Fruit fly (Drosophila melanogaster) whole organism, prepupa: Measurements from ENCODE around the gene CG9757.

Experiments used
- Blimp-1 ChIP-seq: fragments of 200-800 bp; sonication (Bioruptor generic); optimal IDR thresholded peaks from 3 replicates; lab custom pipeline; 2017; ENCODE audit warnings: missing biosample characterization, missing genetic modification characterization, mild to moderate bottlenecking, moderate library complexity, missing genetic modification reagents
- CG10631 ChIP-seq: fragments of 200-800 bp; sonication (Bioruptor generic); optimal IDR thresholded peaks from 2 replicates; lab custom pipeline; 2016; ENCODE audit warnings: missing biosample characterization, missing genetic modification characterization
- CG10669 ChIP-seq: fragments of 200-800 bp; sonication (Bioruptor generic); optimal IDR thresholded peaks from 3 replicates; lab custom pipeline; 2018; ENCODE audit warnings: missing biosample characterization, mild to moderate bottlenecking, missing genetic modification characterization, moderate library complexity
- CG11762 ChIP-seq: fragments of 200-800 bp; sonication (Bioruptor generic); optimal IDR thresholded peaks from 3 replicates; lab custom pipeline; 2016; ENCODE audit warnings: missing biosample characterization, missing genetic modification characterization; ENCODE audit not compliant: insufficient read depth
- CG11902 ChIP-seq: fragments of 200-800 bp; sonication (Bioruptor generic); optimal IDR thresholded peaks from 3 replicates; lab custom pipeline; 2016; ENCODE audit warnings: missing biosample characterization, missing genetic modification characterization
- CG3032 ChIP-seq: fragments of 200-800 bp; optimal IDR thresholded peaks from 2 replicates; lab custom pipeline; 2019; ENCODE audit warnings: missing biosample characterization, mild to moderate bottlenecking, missing genetic modification characterization, moderate library complexity
- CG31627 ChIP-seq: fragments of 200-800 bp; sonication (Bioruptor generic); optimal IDR thresholded peaks from 3 replicates; lab custom pipeline; 2016; ENCODE audit warnings: missing biosample characterization, missing genetic modification characterization
- CG34406 ChIP-seq: fragments of 200-800 bp; sonication (Bioruptor generic); optimal IDR thresholded peaks from 3 replicates; lab custom pipeline; 2016; ENCODE audit warnings: missing biosample characterization, missing genetic modification characterization
- CG3919 ChIP-seq: fragments of 200-800 bp; sonication (Bioruptor generic); optimal IDR thresholded peaks from 3 replicates; lab custom pipeline; 2016; ENCODE audit warnings: missing biosample characterization, missing genetic modification characterization
- CG6163 ChIP-seq: fragments of 200-800 bp; sonication (Bioruptor generic); IDR thresholded peaks from 3 replicates; pipeline ENCODE4 v1.3.6; 2022; ENCODE audit warnings: missing biosample characterization, missing genetic modification characterization
- CG6276 ChIP-seq: fragments of 200-800 bp; sonication (Bioruptor generic); optimal IDR thresholded peaks from 2 replicates; lab custom pipeline; 2017; ENCODE audit warnings: missing biosample characterization, mild to moderate bottlenecking, missing genetic modification characterization
- CG6792 ChIP-seq: fragments of 200-800 bp; sonication (Bioruptor generic); optimal IDR thresholded peaks from 3 replicates; lab custom pipeline; 2016; ENCODE audit warnings: missing biosample characterization, missing genetic modification characterization
- CG6808 ChIP-seq: fragments of 200-800 bp; sonication (Bioruptor generic); optimal IDR thresholded peaks from 3 replicates; lab custom pipeline; 2017; ENCODE audit warnings: missing biosample characterization, missing genetic modification characterization, mild to moderate bottlenecking, moderate library complexity, missing genetic modification reagents
- CG6854 ChIP-seq: fragments of 200-800 bp; sonication (Bioruptor generic); optimal IDR thresholded peaks from 2 replicates; lab custom pipeline; 2017; ENCODE audit warnings: missing biosample characterization, mild to moderate bottlenecking, missing genetic modification characterization
- CG7368 ChIP-seq: fragments of 200-800 bp; sonication (Bioruptor generic); optimal IDR thresholded peaks from 3 replicates; lab custom pipeline; 2016; ENCODE audit warnings: missing biosample characterization, missing genetic modification characterization
- CG8319 ChIP-seq: fragments of 200-800 bp; sonication (Bioruptor generic); optimal IDR thresholded peaks from 3 replicates; lab custom pipeline; 2016; ENCODE audit warnings: missing biosample characterization, missing genetic modification characterization
- CG8632 ChIP-seq: fragments of 200-800 bp; sonication (Bioruptor generic); optimal IDR thresholded peaks from 3 replicates; lab custom pipeline; 2016; ENCODE audit warnings: missing biosample characterization, missing genetic modification characterization
- CG9139 ChIP-seq: fragments of 200-800 bp; sonication (Bioruptor generic); optimal IDR thresholded peaks from 3 replicates; lab custom pipeline; 2017; ENCODE audit warnings: missing biosample characterization, mild to moderate bottlenecking, missing genetic modification characterization
- Eip75B ChIP-seq: fragments of 200-800 bp; sonication (Bioruptor generic); optimal IDR thresholded peaks from 3 replicates; lab custom pipeline; 2016; ENCODE audit warnings: missing biosample characterization, missing genetic modification characterization
- Eip93F ChIP-seq: fragments of 200-800 bp; sonication (Bioruptor generic); optimal IDR thresholded peaks from 2 replicates; lab custom pipeline; 2016; ENCODE audit warnings: missing biosample characterization, mild to moderate bottlenecking, missing genetic modification characterization
- Gug ChIP-seq: fragments of 200-800 bp; sonication (Bioruptor generic); IDR thresholded peaks from 2 replicates; pipeline ENCODE4 v1.3.6; 2022; ENCODE audit warnings: missing biosample characterization, missing genetic modification characterization
- Hr38 ChIP-seq: sonication (Bioruptor generic); optimal IDR thresholded peaks from 2 replicates; lab custom pipeline; 2016; ENCODE audit warnings: missing biosample characterization, missing genetic modification characterization
- Hr4 ChIP-seq: fragments of 200-800 bp; sonication (Bioruptor generic); optimal IDR thresholded peaks from 3 replicates; lab custom pipeline; 2016; ENCODE audit warnings: missing biosample characterization, missing genetic modification characterization
- Lpt ChIP-seq: fragments of 200-800 bp; sonication (Bioruptor generic); optimal IDR thresholded peaks from 3 replicates; lab custom pipeline; 2016; ENCODE audit warnings: missing biosample characterization, missing genetic modification characterization
- Met ChIP-seq: fragments of 200-800 bp; sonication (Bioruptor generic); optimal IDR thresholded peaks from 3 replicates; lab custom pipeline; 2016; ENCODE audit warnings: missing biosample characterization, missing genetic modification characterization
- OdsH ChIP-seq: fragments of 200-800 bp; sonication (Bioruptor generic); optimal IDR thresholded peaks from 3 replicates; lab custom pipeline; 2016; ENCODE audit warnings: missing biosample characterization, missing genetic modification characterization
- Smox ChIP-seq: fragments of 200-800 bp; sonication (Bioruptor generic); optimal IDR thresholded peaks from 3 replicates; lab custom pipeline; 2016; ENCODE audit warnings: missing biosample characterization, missing genetic modification characterization
- Sox102F ChIP-seq: fragments of 200-800 bp; sonication (Bioruptor generic); optimal IDR thresholded peaks from 2 replicates; lab custom pipeline; 2016; ENCODE audit warnings: missing biosample characterization, mild to moderate bottlenecking, missing genetic modification characterization
- Sox15 ChIP-seq: fragments of 200-800 bp; sonication (Bioruptor generic); optimal IDR thresholded peaks from 3 replicates; lab custom pipeline; 2016; ENCODE audit warnings: missing biosample characterization, missing genetic modification characterization
- achi ChIP-seq: fragments of 200-800 bp; sonication (Bioruptor generic); optimal IDR thresholded peaks from 3 replicates; lab custom pipeline; 2016; ENCODE audit warnings: missing biosample characterization, missing genetic modification characterization
- cyc ChIP-seq: fragments of 200-800 bp; sonication (Bioruptor generic); optimal IDR thresholded peaks from 3 replicates; lab custom pipeline; 2016; ENCODE audit warnings: missing biosample characterization, missing genetic modification characterization
- dac ChIP-seq: fragments of 200-800 bp; sonication (Bioruptor generic); optimal IDR thresholded peaks from 2 replicates; lab custom pipeline; 2017; ENCODE audit warnings: missing biosample characterization, mild to moderate bottlenecking, missing genetic modification characterization
- dsx ChIP-seq: fragments of 200-800 bp; optimal IDR thresholded peaks from 3 replicates; lab custom pipeline; 2019; ENCODE audit warnings: missing biosample characterization, mild to moderate bottlenecking, missing genetic modification characterization, moderate library complexity; ENCODE audit not compliant: poor library complexity, severe bottlenecking
- eg ChIP-seq: fragments of 200-800 bp; sonication (Bioruptor generic); IDR thresholded peaks from 3 replicates; pipeline ENCODE4 v1.3.6; 2022; ENCODE audit warnings: missing biosample characterization, missing genetic modification characterization
- esn ChIP-seq: fragments of 200-800 bp; sonication (Bioruptor generic); optimal IDR thresholded peaks from 2 replicates; lab custom pipeline; 2016; ENCODE audit warnings: missing biosample characterization, mild to moderate bottlenecking, missing genetic modification characterization, moderate library complexity
- fd59A ChIP-seq: fragments of 200-800 bp; sonication (Bioruptor generic); optimal IDR thresholded peaks from 2 replicates; lab custom pipeline; 2017; ENCODE audit warnings: missing biosample characterization, mild to moderate bottlenecking, missing genetic modification characterization, missing genetic modification reagents
- fd85E ChIP-seq: fragments of 200-800 bp; sonication (Bioruptor generic); optimal IDR thresholded peaks from 3 replicates; lab custom pipeline; 2016; ENCODE audit warnings: missing biosample characterization, missing genetic modification characterization
- fkh ChIP-seq: fragments of 200-800 bp; sonication (Bioruptor generic); optimal IDR thresholded peaks from 3 replicates; lab custom pipeline; 2017; ENCODE audit warnings: missing biosample characterization, mild to moderate bottlenecking, missing genetic modification characterization, moderate library complexity
- lz ChIP-seq: fragments of 200-800 bp; sonication (Bioruptor generic); optimal IDR thresholded peaks from 3 replicates; lab custom pipeline; 2016; ENCODE audit warnings: missing biosample characterization, missing genetic modification characterization
- net ChIP-seq: fragments of 200-800 bp; sonication (Bioruptor generic); optimal IDR thresholded peaks from 3 replicates; lab custom pipeline; 2016; ENCODE audit warnings: missing biosample characterization, missing genetic modification characterization
- pdm3 ChIP-seq: fragments of 200-800 bp; sonication (Bioruptor generic); optimal IDR thresholded peaks from 3 replicates; lab custom pipeline; 2016; ENCODE audit warnings: missing biosample characterization, missing genetic modification characterization
- salr ChIP-seq, 2 experiments: fragments of 200-800 bp; sonication (Bioruptor generic); optimal IDR thresholded peaks; 3 replicates each; lab custom pipeline; 2016 to 2018; ENCODE audit warnings: missing biosample characterization in 2 of 2, missing genetic modification characterization in 2 of 2, mild to moderate bottlenecking in 1 of 2
- spab ChIP-seq: fragments of 200-800 bp; sonication (Bioruptor generic); optimal IDR thresholded peaks from 2 replicates; lab custom pipeline; 2017; ENCODE audit warnings: missing biosample characterization, mild to moderate bottlenecking, missing genetic modification characterization, missing genetic modification reagents
- ss ChIP-seq, 2 experiments: fragments of 200-800 bp; sonication (Bioruptor generic); optimal IDR thresholded peaks; 2 replicates in 1 of 2; 3 replicates in 1 of 2; lab custom pipeline; 2017 to 2018; ENCODE audit warnings: mild to moderate bottlenecking in 2 of 2, missing biosample characterization in 2 of 2, missing genetic modification characterization in 2 of 2, moderate library complexity in 1 of 2
- svp ChIP-seq: fragments of 200-800 bp; sonication (Bioruptor generic); peaks from one replicate; lab custom pipeline; 2016; ENCODE audit warnings: missing biosample characterization, missing genetic modification characterization
- topi ChIP-seq: fragments of 200-800 bp; sonication (Bioruptor generic); optimal IDR thresholded peaks from 3 replicates; lab custom pipeline; 2016; ENCODE audit warnings: missing biosample characterization, missing genetic modification characterization
- vri ChIP-seq: fragments of 200-800 bp; sonication (Bioruptor generic); optimal IDR thresholded peaks from 3 replicates; lab custom pipeline; 2016; ENCODE audit warnings: missing biosample characterization, mild to moderate bottlenecking, missing genetic modification characterization

Gene CG9757

dm6 chr3R:13612333-13612732 lies at the start of gene CG9757:
TSS of gene CG9757 (minus strand) at chr3R:13612433.
- TF ChIP-seq pdm3 (GFP tag; lab: Kevin White, UChicago) (no peak), fd85E (GFP tag; lab: Kevin White, UChicago) (no peak), CG11762 (GFP tag; lab: Kevin White, UChicago) (no peak), CG10631 (no peak), Eip93F (GFP tag; lab: Kevin White, UChicago) (no peak), Smox (GFP tag; lab: Kevin White, UChicago) (no peak), CG6808 (GFP tag; lab: Kevin White, UChicago) (no peak), CG6276 (GFP tag; lab: Kevin White, UChicago) (no peak), esn (no peak)

dm6 chr3R:13660924-13661659 lies 48.9 kb upstream of the CG9757 start, which contains the start of gene B52:
TSS of gene B52 (plus strand) at chr3R:13661311.
- no peak for TF ChIP-seq Hr38 (GFP tag; lab: Kevin White, UChicago)
- peak; percentile 53 for TF ChIP-seq cyc (GFP tag; lab: Kevin White, UChicago)
- peak; percentile 94 for TF ChIP-seq Blimp-1
- TF ChIP-seq dac (GFP tag; lab: Kevin White, UChicago) = no peak
- peak; percentile 66 for TF ChIP-seq CG31627 (GFP tag; lab: Kevin White, UChicago)
- TF ChIP-seq Smox (GFP tag; lab: Kevin White, UChicago) = no peak
- peak; percentile 2 for TF ChIP-seq fd59A (GFP tag; lab: Kevin White, UChicago)
- TF ChIP-seq Sox15 = peak; percentile 26
- no peak for TF ChIP-seq dsx (GFP tag; lab: Kevin White, UChicago)
- TF ChIP-seq CG3919 (GFP tag; lab: Kevin White, UChicago) = peak; percentile 69
- TF ChIP-seq CG6792 (GFP tag; lab: Kevin White, UChicago) = peak; percentile 14
- TF ChIP-seq CG3032 (tag; lab: Kevin White, UChicago) = peak; percentile 7
- TF ChIP-seq CG8319 (GFP tag; lab: Kevin White, UChicago) = peak; percentile 22
- peak; percentile 58; the same call in 1 of the 3 replicates for TF ChIP-seq CG6163 (GFP tag; lab: Robert Waterston, UW)
- no peak for TF ChIP-seq CG6276 (GFP tag; lab: Kevin White, UChicago)
- TF ChIP-seq ss (GFP tag; optimal IDR thresholded peaks at IDR 0.05; lab: Kevin White, UChicago) = peak; percentile 68 to 84
- no peak for TF ChIP-seq CG11762 (GFP tag; lab: Kevin White, UChicago)
- peak; percentile 68 for TF ChIP-seq net (GFP tag; lab: Kevin White, UChicago)
- TF ChIP-seq CG10631 = no peak
- TF ChIP-seq Lpt (GFP tag; lab: Kevin White, UChicago) = no peak
- peak; percentile 22 for TF ChIP-seq Hr4 (GFP tag; lab: Kevin White, UChicago)
- TF ChIP-seq vri = peak; percentile 77
- TF ChIP-seq achi = peak; percentile 99
- peak; percentile 45 for TF ChIP-seq svp (GFP tag; lab: Kevin White, UChicago)
- peak; percentile 70 for TF ChIP-seq topi (GFP tag; lab: Kevin White, UChicago)
- TF ChIP-seq CG11902 (GFP tag; lab: Kevin White, UChicago) = no peak
- TF ChIP-seq CG7368 (GFP tag; lab: Kevin White, UChicago) = peak; percentile 52
- TF ChIP-seq lz (GFP tag; lab: Kevin White, UChicago) = peak; percentile 68
- peak; percentile 70 for TF ChIP-seq Sox102F
- TF ChIP-seq eg (GFP tag; lab: Robert Waterston, UW) = peak; percentile 62; the same call in 2 of the 3 replicates
- peak; percentile 75 for TF ChIP-seq esn
- no peak for TF ChIP-seq Gug (GFP tag; lab: Robert Waterston, UW)
- TF ChIP-seq CG8632 (GFP tag; lab: Kevin White, UChicago) = peak; percentile 58
- TF ChIP-seq salr (GFP tag; optimal IDR thresholded peaks at IDR 0.05; lab: Kevin White, UChicago) = peak; percentile 30 to 44
- TF ChIP-seq pdm3 (GFP tag; lab: Kevin White, UChicago) = peak; percentile 51
- peak; percentile 37 for TF ChIP-seq CG10669
- peak; percentile 61 for TF ChIP-seq Met (GFP tag; lab: Kevin White, UChicago)
- peak; percentile 69 for TF ChIP-seq CG34406
- TF ChIP-seq OdsH (GFP tag; lab: Kevin White, UChicago) = peak; percentile 42
- TF ChIP-seq Eip75B = peak; percentile 55
- peak; percentile 59 for TF ChIP-seq CG9139 (GFP tag; lab: Kevin White, UChicago)
- peak; percentile 83 for TF ChIP-seq CG6854 (GFP tag; lab: Kevin White, UChicago)
- TF ChIP-seq spab (GFP tag; lab: Kevin White, UChicago) = no peak
- no peak for TF ChIP-seq fkh (GFP tag; lab: Kevin White, UChicago)
